Fruit fly (Drosophila melanogaster) whole organism: Measurements from ENCODE around the gene CG17329.

Source experiments
- CG8478 ChIP-seq: fragments of >200 bp; optimal IDR thresholded peaks from 2 replicates; lab custom pipeline; 2018; ENCODE audit warnings: inconsistent platforms
- Dll ChIP-seq: fragments of >200 bp; optimal IDR thresholded peaks from 2 replicates; lab custom pipeline; 2017
- EcR ChIP-seq, 2 experiments: fragments of >200 bp; optimal IDR thresholded peaks; 2 replicates each; lab custom pipeline; 2017; ENCODE audit warnings: missing biosample characterization in 2 of 2, missing genetic modification characterization in 2 of 2, missing genetic modification reagents in 2 of 2
- pan ChIP-seq: fragments of >200 bp; optimal IDR thresholded peaks from 2 replicates; lab custom pipeline; 2017
- psq ChIP-seq: fragments of >200 bp; optimal IDR thresholded peaks from 2 replicates; lab custom pipeline; 2017
- usp ChIP-seq: fragments of >200 bp; optimal IDR thresholded peaks from 2 replicates; lab custom pipeline; 2017; ENCODE audit warnings: missing biosample characterization, missing genetic modification characterization, mixed read lengths

The CG17329 gene

DNA sequence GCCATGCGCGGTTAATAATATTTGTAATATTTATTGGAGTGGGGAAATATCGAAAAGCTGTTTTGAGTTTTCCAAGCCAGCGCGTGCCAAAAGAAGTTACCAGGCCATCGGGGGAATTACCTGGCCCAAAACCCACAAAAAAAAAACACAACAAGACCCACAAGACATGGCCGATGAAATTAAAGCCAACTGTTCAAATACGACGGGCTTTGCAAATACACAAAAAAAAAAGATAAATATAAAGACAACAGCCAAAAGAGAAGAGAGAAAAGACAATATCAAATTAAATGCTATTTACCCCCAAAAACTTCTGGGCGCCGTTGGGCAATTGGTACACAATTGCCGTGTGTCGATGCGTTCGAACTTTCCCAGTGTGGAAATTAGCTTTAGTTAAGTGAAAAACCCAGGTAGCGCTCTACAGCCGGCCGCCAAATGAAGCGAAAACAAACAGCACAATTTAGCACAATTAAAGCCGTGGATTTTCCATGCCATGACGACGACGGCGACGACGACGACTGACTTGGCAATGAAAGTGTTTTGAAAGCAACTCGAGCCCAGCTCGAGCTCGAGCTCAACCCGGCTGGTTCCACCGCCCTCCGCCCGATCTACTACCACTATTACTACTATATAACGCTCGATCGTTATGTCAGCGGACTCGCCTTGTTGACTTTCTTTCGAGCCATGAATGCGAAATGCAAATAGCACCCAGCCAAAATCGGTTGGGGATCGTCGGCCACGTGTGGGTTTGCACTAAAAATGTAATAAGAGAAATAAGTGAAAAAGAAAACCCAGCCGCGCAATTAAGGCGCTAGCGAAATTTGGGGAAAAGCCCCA, 26.9 kb downstream of the CG17329 start:
- TF ChIP-seq usp (GFP tag; lab: Kevin White, UChicago) (no peak), psq (lab: Kevin White, UChicago) (no peak), pan (no peak), EcR (GFP tag; optimal IDR thresholded peaks at IDR 0.05; lab: Kevin White, UChicago) (no peak), Dll (lab: Kevin White, UChicago) (no peak), CG8478 (lab: Kevin White, UChicago) (no peak)

DNA sequence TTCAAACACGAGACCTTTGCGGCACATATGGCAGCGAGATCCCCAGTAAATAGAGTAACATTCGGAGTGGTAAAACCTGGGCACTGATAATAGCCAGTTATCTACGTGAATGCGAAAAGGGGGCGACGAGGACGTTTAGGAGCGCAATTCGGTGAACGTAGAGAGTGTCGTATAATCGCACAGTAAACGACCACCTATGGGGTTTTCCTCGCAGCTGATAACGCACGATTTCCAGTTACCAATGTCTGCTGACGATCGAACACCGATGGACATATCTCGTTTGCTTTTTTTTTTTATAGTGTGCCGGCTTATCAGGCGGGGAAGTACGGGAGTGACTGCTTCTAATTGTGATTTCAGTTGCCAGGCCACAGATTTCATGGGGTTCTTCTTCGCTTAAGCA, 28.7 kb downstream of the CG17329 start:
- TF ChIP-seq usp (GFP tag; lab: Kevin White, UChicago) (no peak), pan (no peak), EcR (GFP tag; optimal IDR thresholded peaks at IDR 0.05; lab: Kevin White, UChicago) (no peak), psq (lab: Kevin White, UChicago) (no peak), Dll (lab: Kevin White, UChicago) (no peak), CG8478 (lab: Kevin White, UChicago) (no peak)

DNA sequence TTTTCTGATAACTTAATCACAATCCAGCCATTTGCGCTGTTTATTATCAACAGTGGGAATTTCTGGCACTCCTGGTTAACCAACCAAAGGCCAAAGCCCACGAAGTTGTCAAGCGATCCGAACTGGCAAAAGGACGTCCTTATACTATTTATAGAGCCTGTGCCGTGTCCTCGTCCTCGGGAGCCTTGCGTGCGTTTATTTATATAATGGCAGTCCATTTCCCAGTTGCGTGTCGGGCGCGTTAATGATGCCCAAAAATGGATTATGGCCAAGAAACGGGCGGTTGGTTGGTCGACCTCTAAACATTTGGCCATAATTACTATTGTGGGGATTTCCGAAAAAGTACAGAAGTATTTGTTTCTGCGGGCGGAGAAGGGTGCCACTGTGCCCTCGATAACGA, 29.3 kb downstream of the CG17329 start:
- TF ChIP-seq CG8478 (lab: Kevin White, UChicago) (no peak), usp (GFP tag; lab: Kevin White, UChicago) (no peak), EcR (GFP tag; optimal IDR thresholded peaks at IDR 0.05; lab: Kevin White, UChicago) (no peak), psq (lab: Kevin White, UChicago) (no peak), pan (no peak), Dll (lab: Kevin White, UChicago) (no peak)

DNA sequence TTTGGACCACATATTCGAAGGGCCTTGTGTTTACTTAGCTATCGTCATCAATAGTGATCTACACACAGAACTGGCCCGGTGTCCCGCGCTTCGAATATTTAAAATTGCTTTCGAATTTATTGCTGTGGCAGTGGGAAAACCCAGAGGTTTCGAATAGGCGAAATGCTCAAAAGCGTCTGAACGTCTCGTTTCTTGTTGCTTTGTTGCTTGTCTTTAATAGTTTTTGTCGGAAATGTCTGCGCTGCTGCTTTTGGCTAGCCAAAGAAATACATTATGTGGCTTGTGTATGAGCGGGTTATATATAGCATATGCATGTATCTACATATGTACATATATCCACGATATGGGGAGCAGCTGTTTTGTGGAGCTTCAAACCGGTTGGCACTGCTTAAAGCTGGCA, 30.1 kb downstream of the CG17329 start:
- TF ChIP-seq EcR (GFP tag; optimal IDR thresholded peaks at IDR 0.05; lab: Kevin White, UChicago) (no peak), Dll (lab: Kevin White, UChicago) (no peak), psq (lab: Kevin White, UChicago) (no peak), usp (GFP tag; lab: Kevin White, UChicago) (no peak), pan (no peak), CG8478 (lab: Kevin White, UChicago) (no peak)

DNA sequence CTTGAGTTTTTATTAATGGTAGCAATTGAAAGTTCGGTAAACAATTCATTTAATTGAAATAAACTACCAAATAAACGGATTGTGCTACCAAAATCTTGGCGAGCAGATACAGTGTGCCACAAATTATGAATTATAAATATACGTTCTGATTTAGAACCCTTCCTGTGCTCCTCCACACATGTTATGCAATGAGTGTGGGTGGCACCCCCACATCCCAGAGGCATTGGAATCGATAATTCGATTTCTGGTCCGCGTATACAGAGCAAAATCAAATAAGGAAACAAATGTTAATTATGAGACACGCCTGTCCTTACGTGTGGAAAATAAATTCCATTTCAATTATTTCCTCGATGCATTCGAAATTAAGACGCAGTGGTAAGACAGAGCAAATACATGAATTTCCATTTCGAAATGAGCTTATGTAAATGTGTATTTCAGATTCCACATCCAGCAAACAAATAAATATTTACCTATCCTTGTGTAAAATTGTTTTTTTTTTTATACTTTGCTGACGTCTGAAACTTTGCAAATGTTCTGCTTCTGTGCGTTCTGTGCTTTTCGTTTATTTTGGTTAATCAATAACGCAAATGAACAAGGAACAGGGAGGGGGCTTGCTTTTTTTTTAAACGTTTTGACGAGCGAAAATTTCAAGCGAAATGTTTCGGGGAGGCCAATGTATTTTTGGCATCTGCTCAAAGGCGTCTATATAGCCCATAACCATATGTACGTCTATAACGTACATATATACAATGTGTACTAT, 31.0 kb downstream of the CG17329 start:
- TF ChIP-seq pan (no peak), psq (lab: Kevin White, UChicago) (no peak), Dll (lab: Kevin White, UChicago) (no peak), EcR (GFP tag; optimal IDR thresholded peaks at IDR 0.05; lab: Kevin White, UChicago) (no peak), usp (GFP tag; lab: Kevin White, UChicago) (no peak), CG8478 (lab: Kevin White, UChicago) (no peak)

DNA sequence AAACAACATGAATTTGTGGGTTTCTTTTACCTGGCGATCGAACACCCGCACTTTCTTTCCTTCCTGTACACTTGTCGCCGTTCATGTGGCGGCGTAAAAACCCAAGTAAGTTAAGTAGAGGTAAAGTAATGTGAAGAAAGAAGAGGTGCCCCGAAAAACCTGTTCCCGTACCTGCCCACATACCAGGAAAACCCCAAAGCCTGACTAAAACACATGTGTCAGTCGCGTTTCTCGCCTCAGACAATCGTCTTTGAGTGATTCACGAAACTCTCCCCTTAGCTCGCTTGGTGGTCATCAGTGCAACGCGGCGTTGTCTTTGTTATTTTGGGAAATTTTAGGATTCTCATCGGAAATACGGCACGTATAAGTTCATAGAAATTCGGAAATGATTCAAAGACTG, 32.5 kb downstream of the CG17329 start:
- no peak for TF ChIP-seq psq (lab: Kevin White, UChicago)
- TF ChIP-seq usp (GFP tag; lab: Kevin White, UChicago): no peak
- no peak for TF ChIP-seq Dll (lab: Kevin White, UChicago)
- no peak for TF ChIP-seq pan
- TF ChIP-seq CG8478 (lab: Kevin White, UChicago): no peak
- no peak for TF ChIP-seq EcR (GFP tag; optimal IDR thresholded peaks at IDR 0.05; lab: Kevin White, UChicago)

DNA sequence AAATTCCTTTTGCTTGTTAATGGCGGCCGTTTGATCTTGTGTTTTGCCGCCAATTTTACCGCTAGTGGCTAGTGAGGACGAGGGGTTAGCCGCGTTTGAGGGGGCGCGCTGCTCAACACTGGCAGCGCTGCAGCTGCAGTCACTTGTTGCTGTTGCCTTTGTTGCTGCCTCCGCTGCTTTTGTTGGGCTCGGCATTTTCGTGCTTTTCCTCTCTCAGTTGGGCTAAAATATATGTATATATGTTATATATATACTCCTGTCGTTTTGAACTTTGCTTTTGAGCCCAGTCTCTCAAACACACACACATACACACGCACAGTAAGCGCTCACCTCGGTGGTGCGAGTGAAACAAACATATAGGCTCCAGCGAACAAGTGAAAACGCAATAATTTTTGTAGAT, 33.7 kb downstream of the CG17329 start:
- TF ChIP-seq EcR (GFP tag; optimal IDR thresholded peaks at IDR 0.05; lab: Kevin White, UChicago) (no peak), psq (lab: Kevin White, UChicago) (no peak), CG8478 (lab: Kevin White, UChicago) (no peak), Dll (lab: Kevin White, UChicago) (no peak), pan (no peak), usp (GFP tag; lab: Kevin White, UChicago) (no peak)

DNA sequence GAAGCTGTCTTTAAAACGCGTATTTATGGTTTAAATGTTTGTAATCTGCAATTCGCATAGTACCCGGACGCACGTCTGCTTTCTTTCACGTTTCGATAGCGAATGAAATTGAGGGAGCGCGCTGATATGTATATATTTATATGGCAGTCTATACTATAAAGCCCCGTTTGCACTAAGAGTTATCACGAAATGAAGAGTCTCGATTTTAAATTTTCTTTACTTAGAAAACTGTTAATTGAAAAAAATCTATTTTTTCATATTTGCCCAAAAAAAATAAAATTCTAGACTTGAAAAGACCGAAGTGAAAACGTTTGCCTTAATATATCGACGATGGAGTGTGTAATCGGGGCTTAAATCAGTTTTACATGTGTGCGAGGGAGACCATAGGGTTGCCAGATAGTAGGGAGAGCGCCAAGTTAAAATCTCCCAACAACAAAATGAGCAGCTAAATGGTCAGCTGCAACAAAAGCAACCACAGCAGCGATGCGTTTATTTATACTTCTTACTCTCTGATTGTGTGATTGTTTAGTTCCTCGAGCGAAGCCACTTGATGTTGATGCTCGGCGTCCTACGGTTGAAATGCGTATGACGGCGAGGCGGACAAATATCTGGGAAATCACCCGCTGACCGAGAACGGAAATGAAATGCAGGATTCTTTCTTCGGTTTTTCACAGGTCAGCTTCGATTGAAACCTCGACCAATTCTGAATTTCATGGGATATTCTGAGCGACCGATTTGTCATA, 34.6 kb downstream of the CG17329 start, which contains the start of gene cact:
Gene cact, minus strand, starts transcription at position 693 of the 743 bp plus-strand sequence.
- TF ChIP-seq Dll (lab: Kevin White, UChicago) (no peak), psq (lab: Kevin White, UChicago) (no peak), EcR (GFP tag; optimal IDR thresholded peaks at IDR 0.05; lab: Kevin White, UChicago) (no peak), usp (GFP tag; lab: Kevin White, UChicago) (no peak), pan (no peak), CG8478 (lab: Kevin White, UChicago) (no peak)

DNA sequence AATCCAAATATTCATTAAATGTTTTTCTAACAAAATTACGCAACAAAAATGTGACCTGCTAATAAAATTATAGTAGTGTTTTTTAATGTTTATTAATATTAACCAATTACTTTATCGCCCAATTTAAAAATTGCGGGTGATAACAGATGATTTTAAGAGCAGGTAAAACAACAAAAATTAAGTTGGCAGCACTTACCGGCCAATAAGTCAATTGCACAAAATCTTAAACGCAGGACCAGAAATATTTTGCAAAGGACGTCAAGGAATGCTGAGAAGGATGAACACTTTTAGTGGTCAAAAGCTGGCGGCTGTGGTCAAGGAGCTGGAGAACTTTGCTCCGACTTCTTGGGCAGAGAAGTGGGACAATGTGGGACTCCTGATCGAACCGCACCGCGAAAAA, 35.8 kb downstream of the CG17329 start, which contains the start of gene CG4278:
Gene CG4278, plus strand, starts transcription at position 178 of the 400 bp plus-strand sequence.
- TF ChIP-seq pan (no peak), usp (GFP tag; lab: Kevin White, UChicago) (no peak), CG8478 (lab: Kevin White, UChicago) (no peak), Dll (lab: Kevin White, UChicago) (no peak), psq (lab: Kevin White, UChicago) (no peak), EcR (GFP tag; optimal IDR thresholded peaks at IDR 0.05; lab: Kevin White, UChicago) (no peak)

DNA sequence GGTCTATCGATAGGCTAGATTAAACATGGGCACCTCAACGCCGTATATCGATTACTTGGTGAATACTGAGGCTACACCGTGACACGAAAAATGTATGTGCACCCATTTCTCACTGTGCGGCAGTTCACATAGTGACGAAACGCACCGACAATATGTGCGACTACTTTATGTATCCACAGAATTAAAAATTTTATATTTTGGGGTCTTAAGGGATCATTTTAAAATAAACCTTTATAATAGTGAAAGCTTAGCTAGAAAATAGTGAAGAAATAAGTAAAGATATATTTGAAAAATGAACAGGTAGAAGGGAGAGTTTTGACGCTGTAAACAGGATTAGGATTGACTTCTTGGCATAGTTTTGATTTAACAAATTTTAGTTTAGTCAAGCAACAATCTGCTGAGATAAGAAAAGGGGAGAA, 38.0 kb downstream of the CG17329 start, which contains the start of gene mRpL4:
Gene mRpL4, minus strand, starts transcription at position 31 of the 419 bp plus-strand sequence.
- no peak for TF ChIP-seq psq (lab: Kevin White, UChicago)
- no peak for TF ChIP-seq usp (GFP tag; lab: Kevin White, UChicago)
- TF ChIP-seq CG8478 (lab: Kevin White, UChicago): no peak
- no peak for TF ChIP-seq Dll (lab: Kevin White, UChicago)
- TF ChIP-seq EcR (GFP tag; optimal IDR thresholded peaks at IDR 0.05; lab: Kevin White, UChicago): no peak
- TF ChIP-seq pan: no peak
